Worm (Caenorhabditis elegans) whole organism, midembryonic: ENCODE measurements around the gene Y41C4A.18.
"Not testable (repeated sequence)": the region's sequence is repeated elsewhere in the genome, so short reads cannot be mapped to it uniquely, and the experiment has no call there.

ENCODE experiments used
- cog-1 ChIP-seq: sonication (generic microtip); optimal IDR thresholded peaks from 2 replicates; lab custom pipeline; 2016; ENCODE audit warnings: missing genetic modification characterization, missing compliant biosample characterization
- flt-1 ChIP-seq: fragments of 200-800 bp; sonication (Bioruptor generic); IDR thresholded peaks from 2 replicates; pipeline ENCODE4 v1.3.6; 2022; ENCODE audit warnings: missing genetic modification characterization, missing compliant biosample characterization
- klf-2 ChIP-seq: fragments of 200-800 bp; sonication (Bioruptor generic); conservative IDR thresholded peaks from 2 replicates; pipeline ENCODE4 v1.3.6; 2022; ENCODE audit warnings: missing genetic modification reagents, missing genetic modification characterization, missing compliant biosample characterization
- med-1 ChIP-seq: sonication (generic microtip); optimal IDR thresholded peaks from 2 replicates; lab custom pipeline; 2017; ENCODE audit warnings: missing genetic modification characterization, mild to moderate bottlenecking, missing compliant biosample characterization, antibody characterized with exemption, missing genetic modification reagents; ENCODE audit not compliant: insufficient read depth
- ref-1 ChIP-seq: fragments of 200-800 bp; sonication (Bioruptor generic); conservative IDR thresholded peaks from 2 replicates; pipeline ENCODE4 v1.3.6; 2022; ENCODE audit warnings: missing genetic modification reagents, missing genetic modification characterization, missing compliant biosample characterization
- tab-1 ChIP-seq: fragments of 200-800 bp; sonication (Bioruptor generic); IDR thresholded peaks from 2 replicates; pipeline ENCODE4 v1.3.6; 2022; ENCODE audit warnings: missing genetic modification characterization, missing compliant biosample characterization
- ztf-23 ChIP-seq: fragments of 200-800 bp; sonication (Bioruptor generic); IDR thresholded peaks from 2 replicates; pipeline ENCODE4 v1.3.6; 2022; ENCODE audit warnings: missing genetic modification reagents, missing genetic modification characterization, missing compliant biosample characterization

DNA sequence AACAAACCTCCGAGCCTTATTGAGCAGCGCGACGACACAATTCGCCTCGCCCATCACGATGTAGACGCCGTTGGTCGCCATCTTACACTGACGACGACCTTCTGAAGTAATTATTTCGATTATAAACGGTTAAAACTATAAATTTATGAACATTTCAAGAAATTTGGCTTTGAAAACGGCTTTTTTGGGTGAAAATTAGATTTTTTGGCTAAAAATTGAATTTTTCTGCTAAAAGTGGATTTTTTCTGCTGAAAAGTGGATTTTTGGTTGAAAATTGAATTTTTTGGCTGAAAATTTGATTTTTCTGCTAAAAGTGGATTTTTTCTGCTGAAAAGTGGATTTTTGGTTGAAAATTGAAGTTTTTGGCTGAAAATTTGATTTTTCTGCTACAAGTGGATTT lies 43.2 kb downstream of the Y41C4A.18 start, which contains the start of gene gbf-1:
- TF ChIP-seq ref-1 (GFP tag; lab: Robert Waterston, UW); ztf-23 (GFP tag; lab: Robert Waterston, UW); cog-1 (tag; lab: Kevin White, UChicago); klf-2 (GFP tag; lab: Robert Waterston, UW); tab-1; med-1; flt-1: not testable (repeated sequence)
